Worm (Caenorhabditis elegans) whole organism, L1 larva: ENCODE data around the gene zig-12.

Source experiments
- C04F5.9 ChIP-seq: sonication (generic microtip); optimal IDR thresholded peaks from 2 replicates; lab custom pipeline; 2016; ENCODE audit warnings: missing genetic modification characterization, missing compliant biosample characterization
- C34B4.2 ChIP-seq: sonication (generic microtip); optimal IDR thresholded peaks from 2 replicates; lab custom pipeline; 2017; ENCODE audit warnings: mild to moderate bottlenecking, missing genetic modification characterization, missing compliant biosample characterization
- F16B12.6 ChIP-seq: fragments of 150-350 bp; optimal IDR thresholded peaks from 2 replicates; lab custom pipeline; 2014; ENCODE audit warnings: missing biosample characterization, missing genetic modification characterization
- Y116A8C.19 ChIP-seq: sonication (generic microtip); optimal IDR thresholded peaks from 2 replicates; lab custom pipeline; 2016; ENCODE audit warnings: missing compliant biosample characterization, missing genetic modification characterization, borderline replicate concordance
- alr-1 ChIP-seq: fragments of 200-800 bp; sonication (Bioruptor generic); optimal IDR thresholded peaks from 2 replicates; lab custom pipeline; 2018; ENCODE audit warnings: borderline replicate concordance, mild to moderate bottlenecking, missing genetic modification characterization, missing compliant biosample characterization
- aly-2 ChIP-seq: fragments of 150-350 bp; optimal IDR thresholded peaks from 2 replicates; lab custom pipeline; 2014; ENCODE audit warnings: missing biosample characterization, missing genetic modification characterization
- ama-1 ChIP-seq: fragments of 150-350 bp; optimal IDR thresholded peaks from 2 replicates; lab custom pipeline; 2014
- ceh-63 ChIP-seq: fragments of 200-800 bp; sonication (Bioruptor generic); optimal IDR thresholded peaks from 2 replicates; lab custom pipeline; 2018; ENCODE audit warnings: mild to moderate bottlenecking, missing genetic modification characterization, missing compliant biosample characterization
- ceh-88 ChIP-seq: fragments of 200-800 bp; sonication (Bioruptor generic); IDR thresholded peaks from 2 replicates; pipeline ENCODE4 v1.3.6; 2022; ENCODE audit warnings: missing genetic modification characterization, missing compliant biosample characterization
- efl-1 ChIP-seq, 4 experiments: fragments of 150-350 bp; optimal IDR thresholded peaks in 3 of 4; peaks in 1 of 4; 1 replicate in 1 of 4; 2 replicates in 3 of 4; lab custom pipeline; 2014; ENCODE audit warnings: missing biosample characterization in 2 of 4, missing genetic modification characterization in 2 of 4, missing genetic modification reagents in 2 of 4
- efl-3 ChIP-seq: fragments of 200-800 bp; sonication (Bioruptor generic); optimal IDR thresholded peaks from 2 replicates; lab custom pipeline; 2018; ENCODE audit warnings: mild to moderate bottlenecking, missing genetic modification characterization, missing compliant biosample characterization
- egl-13 ChIP-seq: sonication (generic microtip); optimal IDR thresholded peaks from 2 replicates; lab custom pipeline; 2016; ENCODE audit warnings: missing genotype, missing genetic modification reagents, missing genetic modification characterization, missing compliant biosample characterization
- elt-2 ChIP-seq: sonication (generic microtip); optimal IDR thresholded peaks from 2 replicates; lab custom pipeline; 2016; ENCODE audit warnings: missing genetic modification characterization, mild to moderate bottlenecking, inconsistent platforms, missing compliant biosample characterization, missing genetic modification reagents
- ets-5 ChIP-seq: fragments of 200-800 bp; sonication (Bioruptor generic); IDR thresholded peaks from 2 replicates; pipeline ENCODE4 v1.3.6; 2022; ENCODE audit warnings: missing genetic modification characterization, missing compliant biosample characterization
- fkh-4 ChIP-seq: sonication (generic microtip); optimal IDR thresholded peaks from 2 replicates; lab custom pipeline; 2016; ENCODE audit warnings: missing compliant biosample characterization, missing genetic modification characterization, borderline replicate concordance
- fkh-8 ChIP-seq: sonication (generic microtip); optimal IDR thresholded peaks from 2 replicates; lab custom pipeline; 2016; ENCODE audit warnings: mild to moderate bottlenecking, missing genetic modification characterization, missing compliant biosample characterization
- hlh-4 ChIP-seq: sonication (generic microtip); optimal IDR thresholded peaks from 2 replicates; lab custom pipeline; 2016; ENCODE audit warnings: mild to moderate bottlenecking, missing genetic modification characterization, missing compliant biosample characterization
- hpl-2 ChIP-seq: fragments of 150-350 bp; optimal IDR thresholded peaks from 2 replicates; lab custom pipeline; 2014; ENCODE audit warnings: missing biosample characterization, missing genetic modification reagents, missing genetic modification characterization
- isw-1 ChIP-seq: fragments of 200-800 bp; sonication (Bioruptor generic); IDR thresholded peaks from 2 replicates; pipeline ENCODE4 v1.3.6; 2022; ENCODE audit warnings: missing genetic modification characterization, missing compliant biosample characterization
- jun-1 ChIP-seq: fragments of 150-350 bp; optimal IDR thresholded peaks from 2 replicates; lab custom pipeline; 2014; ENCODE audit warnings: missing biosample characterization, missing genetic modification reagents, missing genetic modification characterization
- lin-14 ChIP-seq: fragments of 200-800 bp; sonication (Bioruptor generic); optimal IDR thresholded peaks from 2 replicates; lab custom pipeline; 2018; ENCODE audit warnings: mild to moderate bottlenecking, missing genetic modification characterization, moderate library complexity, missing compliant biosample characterization
- lin-35 ChIP-seq, 2 experiments: fragments of 150-350 bp; optimal IDR thresholded peaks; 2 replicates each; lab custom pipeline; 2014; ENCODE audit warnings: missing biosample characterization in 2 of 2, missing genetic modification characterization in 2 of 2, missing genetic modification reagents in 2 of 2
- lir-3 ChIP-seq: sonication (generic microtip); optimal IDR thresholded peaks from 2 replicates; lab custom pipeline; 2016; ENCODE audit warnings: mild to moderate bottlenecking, missing genetic modification characterization, moderate library complexity, missing compliant biosample characterization; ENCODE audit not compliant: poor library complexity
- mab-9 ChIP-seq: fragments of 200-800 bp; sonication (Bioruptor generic); IDR thresholded peaks from 2 replicates; pipeline ENCODE4 v1.3.6; 2022; ENCODE audit warnings: missing genetic modification reagents, missing genetic modification characterization, missing compliant biosample characterization
- mef-2 ChIP-seq: fragments of 150-350 bp; optimal IDR thresholded peaks from 2 replicates; lab custom pipeline; 2014; ENCODE audit warnings: missing biosample characterization, missing genetic modification characterization
- nhr-19 ChIP-seq: fragments of 200-800 bp; sonication (Bioruptor generic); conservative IDR thresholded peaks from 2 replicates; pipeline ENCODE4 v1.3.6; 2022; ENCODE audit warnings: missing genetic modification characterization, missing compliant biosample characterization
- nhr-20 ChIP-seq: sonication (generic microtip); optimal IDR thresholded peaks from 2 replicates; lab custom pipeline; 2016; ENCODE audit warnings: mild to moderate bottlenecking, missing genetic modification characterization, missing compliant biosample characterization
- nhr-237 ChIP-seq: fragments of 150-350 bp; optimal IDR thresholded peaks from 2 replicates; lab custom pipeline; 2014; ENCODE audit warnings: missing biosample characterization, missing genetic modification characterization
- nhr-28 ChIP-seq: fragments of 150-350 bp; optimal IDR thresholded peaks from 2 replicates; lab custom pipeline; 2014; ENCODE audit warnings: missing biosample characterization, missing genetic modification characterization
- nhr-77 ChIP-seq: fragments of 150-350 bp; optimal IDR thresholded peaks from 2 replicates; lab custom pipeline; 2014; ENCODE audit warnings: missing biosample characterization, missing genetic modification characterization
- nhr-85 ChIP-seq: sonication (generic microtip); peaks from one replicate; lab custom pipeline; 2016; ENCODE audit warnings: missing genetic modification characterization, inconsistent platforms, missing compliant biosample characterization
- nhr-90 ChIP-seq: sonication (generic microtip); optimal IDR thresholded peaks from 2 replicates; lab custom pipeline; 2016; ENCODE audit warnings: mild to moderate bottlenecking, missing genetic modification characterization, missing compliant biosample characterization; ENCODE audit not compliant: poor library complexity
- pag-3 ChIP-seq: sonication (generic microtip); optimal IDR thresholded peaks from 2 replicates; lab custom pipeline; 2017; ENCODE audit warnings: missing genetic modification characterization, mild to moderate bottlenecking, missing compliant biosample characterization, antibody characterized with exemption, borderline replicate concordance; ENCODE audit not compliant: insufficient read depth
- pqm-1 ChIP-seq: sonication (generic microtip); optimal IDR thresholded peaks from 3 replicates; lab custom pipeline; 2017; ENCODE audit warnings: missing biosample characterization, missing genetic modification characterization
- sox-4 ChIP-seq: sonication (generic microtip); optimal IDR thresholded peaks from 2 replicates; lab custom pipeline; 2016; ENCODE audit warnings: missing genetic modification characterization, missing compliant biosample characterization
- sup-37 ChIP-seq: fragments of 200-800 bp; sonication (Bioruptor generic); optimal IDR thresholded peaks from 2 replicates; lab custom pipeline; 2018; ENCODE audit warnings: mild to moderate bottlenecking, missing genetic modification characterization, missing compliant biosample characterization
- swsn-7 ChIP-seq: sonication (generic microtip); optimal IDR thresholded peaks from 2 replicates; lab custom pipeline; 2016; ENCODE audit warnings: missing genetic modification characterization, missing compliant biosample characterization
- tbx-2 ChIP-seq: sonication (generic microtip); optimal IDR thresholded peaks from 2 replicates; lab custom pipeline; 2016; ENCODE audit warnings: missing genetic modification characterization, missing compliant biosample characterization
- unc-130 ChIP-seq: fragments of 150-350 bp; optimal IDR thresholded peaks from 2 replicates; lab custom pipeline; 2017; ENCODE audit warnings: missing biosample characterization, missing genetic modification characterization, inconsistent platforms
- unc-30 ChIP-seq: sonication (generic microtip); optimal IDR thresholded peaks from 2 replicates; lab custom pipeline; 2017; ENCODE audit warnings: missing biosample characterization, missing genetic modification characterization
- unc-62 ChIP-seq: fragments of 150-350 bp; optimal IDR thresholded peaks from 2 replicates; lab custom pipeline; 2014; ENCODE audit warnings: missing biosample characterization, missing genetic modification reagents, missing genetic modification characterization
- ztf-11 ChIP-seq, 2 experiments: sonication (generic microtip); optimal IDR thresholded peaks; 2 replicates each; lab custom pipeline; 2016 to 2017; ENCODE audit warnings: missing genetic modification characterization in 2 of 2, missing biosample characterization in 1 of 2, missing compliant biosample characterization in 1 of 2

zig-12 gene

DNA sequence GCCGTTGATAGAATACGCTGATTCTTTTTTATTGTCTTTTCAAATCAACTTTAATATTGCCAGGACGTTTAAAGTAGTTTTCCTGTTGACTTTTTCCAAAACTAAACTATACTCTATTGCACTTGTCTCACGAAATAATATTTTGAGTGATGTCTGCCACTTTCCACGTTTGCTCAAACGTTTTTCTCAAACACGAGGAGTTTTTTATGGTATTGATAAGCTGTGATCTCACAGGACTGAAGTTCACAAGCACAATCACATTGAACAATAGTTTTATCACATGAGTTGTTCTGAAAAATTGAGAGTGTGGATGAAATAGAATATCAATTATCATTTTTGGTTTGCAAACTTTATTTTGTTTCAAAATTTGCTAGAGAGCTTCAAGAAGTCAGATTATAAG, 43.8 kb upstream of the zig-12 start:
- no peak for TF ChIP-seq nhr-90 (tag; lab: Kevin White, UChicago)
- TF ChIP-seq elt-2 (tag; lab: Kevin White, UChicago), result peak; percentile 48
- TF ChIP-seq nhr-20 (tag; lab: Kevin White, UChicago), result peak; percentile 49
- TF ChIP-seq lin-35 (GFP tag; optimal IDR thresholded peaks at IDR 0.05; lab: Kevin White, UChicago), result peak in 1 of 2 experiments; percentile 2

DNA sequence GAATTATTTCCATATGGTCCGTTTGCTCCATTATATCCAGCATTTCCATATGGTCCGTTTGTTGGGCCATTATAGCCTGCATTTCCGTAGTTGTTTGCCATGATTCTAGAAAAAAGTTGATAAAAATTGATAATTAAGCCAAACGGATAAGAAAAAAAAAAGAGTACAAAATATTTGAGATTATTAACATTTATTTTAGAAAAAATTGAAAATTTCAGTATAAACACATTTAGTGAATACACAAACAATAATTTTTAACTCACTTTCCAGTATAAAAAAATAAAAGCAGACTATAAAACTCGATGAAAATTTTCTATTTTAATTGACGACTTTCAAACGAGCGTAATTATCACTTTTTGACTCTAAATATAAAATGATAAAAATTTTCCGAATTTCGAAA, 43.0 kb upstream of the zig-12 start, which contains the start of gene F53A9.9:
Gene F53A9.9 (minus strand): TSS at position 101 of the 400 bp plus-strand sequence.
- TF ChIP-seq efl-1 (optimal IDR thresholded peaks at IDR 0.05; lab: Kevin White, UChicago) (no peak), efl-1 (GFP tag; optimal IDR thresholded peaks at IDR 0.05 in 1 of 2; lab: Kevin White, UChicago) (no peak), mef-2 (no peak), nhr-28 (tag; lab: Kevin White, UChicago) (no peak), unc-30 (tag; lab: Kevin White, UChicago) (no peak), egl-13 (tag; lab: Kevin White, UChicago) (no peak), sox-4 (no peak), hpl-2 (GFP tag; lab: Kevin White, UChicago) (no peak), ets-5 (GFP tag; lab: Robert Waterston, UW) (no peak), ztf-11 (tag; optimal IDR thresholded peaks at IDR 0.05; lab: Kevin White, UChicago) (no peak), C34B4.2 (no peak), F16B12.6 (tag; lab: Kevin White, UChicago) (no peak), fkh-4 (tag; lab: Kevin White, UChicago) (no peak), efl-3 (GFP tag; lab: Kevin White, UChicago) (no peak), pqm-1 (no peak), lir-3 (tag; lab: Kevin White, UChicago) (no peak), nhr-77 (tag; lab: Kevin White, UChicago) (no peak), ama-1 (lab: Kevin White, UChicago) (no peak), swsn-7 (tag; lab: Kevin White, UChicago) (no peak), unc-130 (tag; lab: Kevin White, UChicago) (no peak), ceh-88 (no peak)

DNA sequence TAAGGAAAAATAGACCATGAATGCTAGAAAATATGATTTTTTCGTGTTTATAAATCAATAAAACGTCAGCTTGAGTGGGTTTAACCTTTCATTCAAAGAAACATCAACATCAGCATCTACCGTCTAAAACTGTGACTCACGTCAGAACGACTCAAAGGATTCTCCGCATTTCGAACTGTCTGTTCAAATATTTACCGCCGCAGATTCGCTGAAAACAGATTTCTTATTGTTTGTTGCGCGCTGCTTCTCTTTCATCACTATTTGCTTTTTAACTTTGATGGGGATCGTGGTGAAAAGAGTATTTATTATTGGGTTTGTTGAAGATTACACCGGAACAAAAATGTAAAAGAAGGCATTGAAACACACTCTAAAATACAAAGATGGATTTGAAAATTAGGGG, 42.4 kb upstream of the zig-12 start:
- TF ChIP-seq ama-1 (lab: Kevin White, UChicago) (no peak), nhr-237 (tag; lab: Kevin White, UChicago) (no peak), Y116A8C.19 (tag; lab: Kevin White, UChicago) (no peak), nhr-77 (tag; lab: Kevin White, UChicago) (peak; percentile 31), C34B4.2 (no peak), pag-3 (tag; lab: Kevin White, UChicago) (no peak), fkh-8 (tag; lab: Kevin White, UChicago) (no peak), lin-14 (peak; percentile 43), hlh-4 (tag; lab: Kevin White, UChicago) (no peak), mef-2 (no peak), egl-13 (tag; lab: Kevin White, UChicago) (no peak), jun-1 (no peak), tbx-2 (tag; lab: Kevin White, UChicago) (no peak), nhr-19 (no peak)

DNA sequence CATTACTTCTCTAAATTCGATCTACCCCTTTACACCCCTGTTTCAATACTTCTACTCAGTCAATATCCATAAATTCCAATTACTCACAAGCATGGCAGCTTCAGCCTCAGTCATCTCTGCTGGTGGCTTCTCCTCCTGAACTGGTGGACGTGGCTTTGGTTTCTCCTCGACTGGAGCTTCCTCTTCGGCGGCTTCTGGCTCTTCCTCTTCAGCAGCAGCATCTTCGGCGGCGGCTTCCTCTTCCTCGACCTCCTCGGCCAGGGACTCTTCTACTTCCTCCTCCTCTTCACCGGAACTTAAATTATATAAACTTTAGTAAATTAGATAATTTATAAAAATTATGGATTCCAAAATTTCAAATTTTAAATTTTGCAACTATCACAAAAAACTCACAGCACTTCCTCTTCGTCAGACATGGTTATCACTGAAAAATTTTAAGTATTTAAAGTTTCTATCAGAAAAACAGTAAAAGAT, 40.5 kb upstream of the zig-12 start, which contains the start of gene tnt-2:
Gene tnt-2 (minus strand): TSS at position 424 of the 474 bp plus-strand sequence.
- TF ChIP-seq aly-2 (tag; lab: Kevin White, UChicago) (no peak), alr-1 (tag; lab: Kevin White, UChicago) (no peak), sup-37 (GFP tag; lab: Kevin White, UChicago) (no peak), tbx-2 (tag; lab: Kevin White, UChicago) (no peak), ceh-63 (no peak), fkh-4 (tag; lab: Kevin White, UChicago) (no peak), ets-5 (GFP tag; lab: Robert Waterston, UW) (no peak), unc-62 (GFP tag; lab: Kevin White, UChicago) (no peak), mab-9 (GFP tag; lab: Robert Waterston, UW) (no peak), ama-1 (lab: Kevin White, UChicago) (no peak), nhr-85 (tag; lab: Kevin White, UChicago) (no peak), pqm-1 (no peak), C04F5.9 (tag; lab: Kevin White, UChicago) (no peak), isw-1 (no peak), unc-30 (tag; lab: Kevin White, UChicago) (no peak), swsn-7 (tag; lab: Kevin White, UChicago) (no peak)
